Worm (Caenorhabditis elegans) whole organism, young adult: ENCODE measurements around the gene teg-1.

Source experiments
- C06A6.2 ChIP-seq: fragments of 200-800 bp; sonication (Bioruptor generic); conservative IDR thresholded peaks from 2 replicates; pipeline ENCODE4 v1.3.6; 2022; ENCODE audit warnings: missing genetic modification characterization, missing compliant biosample characterization
- F33H1.4 ChIP-seq: fragments of 200-800 bp; sonication (Bioruptor generic); IDR thresholded peaks from 2 replicates; pipeline ENCODE4 v1.3.6; 2022; ENCODE audit warnings: missing genetic modification reagents, missing genetic modification characterization, missing compliant biosample characterization
- F37B4.10 ChIP-seq: fragments of 200-800 bp; sonication (Bioruptor generic); IDR thresholded peaks from 2 replicates; pipeline ENCODE4 v1.3.6; 2022; ENCODE audit warnings: missing genetic modification characterization, missing compliant biosample characterization
- F52B5.7 ChIP-seq: sonication (generic microtip); optimal IDR thresholded peaks from 2 replicates; lab custom pipeline; 2016; ENCODE audit warnings: mild to moderate bottlenecking, missing genetic modification characterization, missing compliant biosample characterization
- F55B11.4 ChIP-seq: sonication (generic microtip); optimal IDR thresholded peaks from 2 replicates; lab custom pipeline; 2016; ENCODE audit warnings: missing compliant biosample characterization, missing genetic modification characterization, borderline replicate concordance; ENCODE audit not compliant: insufficient read depth
- F57C9.4 ChIP-seq: sonication (generic microtip); optimal IDR thresholded peaks from 2 replicates; lab custom pipeline; 2017; ENCODE audit warnings: mild to moderate bottlenecking, missing genetic modification characterization, missing compliant biosample characterization
- K11D2.4 ChIP-seq: fragments of 200-800 bp; sonication (Bioruptor generic); IDR thresholded peaks from 2 replicates; pipeline ENCODE4 v1.3.6; 2022; ENCODE audit warnings: missing genetic modification reagents, missing genetic modification characterization, missing compliant biosample characterization
- K12H6.12 ChIP-seq: fragments of 200-800 bp; sonication (Bioruptor generic); optimal IDR thresholded peaks from 2 replicates; lab custom pipeline; 2018; ENCODE audit warnings: mild to moderate bottlenecking, missing genetic modification characterization, missing compliant biosample characterization
- T26A5.8 ChIP-seq: sonication (generic microtip); optimal IDR thresholded peaks from 2 replicates; lab custom pipeline; 2016; ENCODE audit warnings: missing genetic modification characterization, missing compliant biosample characterization
- Y56A3A.18 ChIP-seq: fragments of 200-800 bp; sonication (Bioruptor generic); IDR thresholded peaks from 2 replicates; pipeline ENCODE4 v1.3.6; 2022; ENCODE audit warnings: missing genetic modification reagents, missing genetic modification characterization, missing compliant biosample characterization
- ama-1 ChIP-seq, 3 experiments: fragments of 150-350 bp in 1 of 3; sonication (generic microtip) in 2 of 3; optimal IDR thresholded peaks; 2 replicates each; lab custom pipeline; 2014 to 2018; ENCODE audit warnings: missing biosample characterization in 2 of 3, missing genetic modification characterization in 2 of 3, missing genetic modification reagents in 2 of 3
- atf-7 ChIP-seq: sonication (generic microtip); optimal IDR thresholded peaks from 2 replicates; lab custom pipeline; 2017; ENCODE audit warnings: mild to moderate bottlenecking, missing genetic modification characterization, missing compliant biosample characterization
- athp-1 ChIP-seq: sonication (generic microtip); optimal IDR thresholded peaks from 2 replicates; lab custom pipeline; 2017; ENCODE audit warnings: mild to moderate bottlenecking, missing genetic modification characterization, missing compliant biosample characterization
- bed-1 ChIP-seq: fragments of 200-800 bp; sonication (Bioruptor generic); IDR thresholded peaks from 2 replicates; pipeline ENCODE4 v1.3.6; 2022; ENCODE audit warnings: missing genetic modification reagents, missing genetic modification characterization, missing compliant biosample characterization
- ccch-3 ChIP-seq: fragments of 200-800 bp; sonication (Bioruptor generic); optimal IDR thresholded peaks from 2 replicates; lab custom pipeline; 2018; ENCODE audit warnings: mild to moderate bottlenecking, missing genetic modification characterization, missing compliant biosample characterization
- ceh-79 ChIP-seq: sonication (generic microtip); optimal IDR thresholded peaks from 2 replicates; lab custom pipeline; 2017; ENCODE audit warnings: mild to moderate bottlenecking, missing genetic modification characterization, missing compliant biosample characterization
- chd-7 ChIP-seq: sonication (generic microtip); optimal IDR thresholded peaks from 2 replicates; lab custom pipeline; 2016; ENCODE audit warnings: mild to moderate bottlenecking, missing genetic modification characterization, moderate library complexity, missing compliant biosample characterization
- die-1 ChIP-seq: sonication (generic microtip); optimal IDR thresholded peaks from 2 replicates; lab custom pipeline; 2016; ENCODE audit warnings: missing genotype, mild to moderate bottlenecking, missing genetic modification characterization, missing compliant biosample characterization
- dpff-1 ChIP-seq: sonication (generic microtip); optimal IDR thresholded peaks from 2 replicates; lab custom pipeline; 2017; ENCODE audit warnings: mild to moderate bottlenecking, missing genetic modification characterization, missing compliant biosample characterization
- egrh-3 ChIP-seq: fragments of 200-800 bp; sonication (Bioruptor generic); IDR thresholded peaks from 2 replicates; pipeline ENCODE4 v1.3.6; 2022; ENCODE audit warnings: missing genetic modification reagents, missing genetic modification characterization, missing compliant biosample characterization
- ets-4 ChIP-seq: fragments of 200-800 bp; sonication (Bioruptor generic); optimal IDR thresholded peaks from 2 replicates; lab custom pipeline; 2018; ENCODE audit warnings: mild to moderate bottlenecking, missing genetic modification characterization, missing compliant biosample characterization
- fkh-3 ChIP-seq: sonication (generic microtip); optimal IDR thresholded peaks from 2 replicates; lab custom pipeline; 2016; ENCODE audit warnings: mild to moderate bottlenecking, missing genetic modification characterization, missing compliant biosample characterization
- gei-17 ChIP-seq: fragments of 200-800 bp; sonication (Bioruptor generic); optimal IDR thresholded peaks from 2 replicates; lab custom pipeline; 2018; ENCODE audit warnings: mild to moderate bottlenecking, missing genetic modification characterization, missing compliant biosample characterization
- hlh-12 ChIP-seq: sonication (generic microtip); optimal IDR thresholded peaks from 2 replicates; lab custom pipeline; 2016; ENCODE audit warnings: missing genetic modification characterization, missing compliant biosample characterization
- hmg-20 ChIP-seq: fragments of 200-800 bp; sonication (Bioruptor generic); IDR thresholded peaks from 2 replicates; pipeline ENCODE4 v1.3.6; 2022; ENCODE audit warnings: missing genetic modification reagents, missing genetic modification characterization, missing compliant biosample characterization
- lin-35 ChIP-seq, 3 experiments: fragments of 150-350 bp in 2 of 3; sonication (generic microtip) in 1 of 3; optimal IDR thresholded peaks; 2 replicates each; lab custom pipeline; 2014 to 2018; ENCODE audit warnings: missing biosample characterization in 3 of 3, missing genetic modification characterization in 3 of 3, missing genetic modification reagents in 3 of 3
- lin-54 ChIP-seq: fragments of 200-800 bp; sonication (Bioruptor generic); optimal IDR thresholded peaks from 2 replicates; lab custom pipeline; 2018; ENCODE audit warnings: mild to moderate bottlenecking, missing genetic modification characterization, missing compliant biosample characterization
- lir-1 ChIP-seq: fragments of 200-800 bp; sonication (Bioruptor generic); conservative IDR thresholded peaks from 2 replicates; pipeline ENCODE4 v1.3.6; 2022; ENCODE audit warnings: missing genetic modification reagents, missing genetic modification characterization, missing compliant biosample characterization
- lsl-1 ChIP-seq: fragments of 200-800 bp; sonication (Bioruptor generic); optimal IDR thresholded peaks from 2 replicates; lab custom pipeline; 2018; ENCODE audit warnings: mild to moderate bottlenecking, missing genetic modification characterization, moderate library complexity, missing compliant biosample characterization
- madf-6 ChIP-seq: fragments of 200-800 bp; sonication (Bioruptor generic); IDR thresholded peaks from 2 replicates; pipeline ENCODE4 v1.3.6; 2022; ENCODE audit warnings: missing genetic modification reagents, missing genetic modification characterization, missing compliant biosample characterization
- madf-8 ChIP-seq: fragments of 200-800 bp; sonication (Bioruptor generic); conservative IDR thresholded peaks from 2 replicates; pipeline ENCODE4 v1.3.6; 2022; ENCODE audit warnings: missing genetic modification reagents, missing genetic modification characterization, missing compliant biosample characterization
- nhr-179 ChIP-seq: sonication (generic microtip); optimal IDR thresholded peaks from 2 replicates; lab custom pipeline; 2016; ENCODE audit warnings: mild to moderate bottlenecking, missing genetic modification characterization, missing compliant biosample characterization
- repo-1 ChIP-seq: sonication (generic microtip); optimal IDR thresholded peaks from 2 replicates; lab custom pipeline; 2017; ENCODE audit warnings: mild to moderate bottlenecking, missing genetic modification characterization, missing compliant biosample characterization
- sea-2 ChIP-seq: fragments of 200-800 bp; sonication (Bioruptor generic); IDR thresholded peaks from 2 replicates; pipeline ENCODE4 v1.3.6; 2022; ENCODE audit warnings: missing genetic modification characterization, missing compliant biosample characterization
- snpc-1.1 ChIP-seq: sonication (generic microtip); optimal IDR thresholded peaks from 2 replicates; lab custom pipeline; 2017; ENCODE audit warnings: missing genetic modification characterization, mild to moderate bottlenecking, missing compliant biosample characterization, antibody characterized with exemption, moderate library complexity, missing genotype, missing genetic modification reagents; ENCODE audit not compliant: insufficient read depth
- somi-1 ChIP-seq: fragments of 200-800 bp; sonication (Bioruptor generic); optimal IDR thresholded peaks from 2 replicates; lab custom pipeline; 2018; ENCODE audit warnings: mild to moderate bottlenecking, missing genetic modification characterization, missing compliant biosample characterization
- unc-62 ChIP-seq: fragments of 150-350 bp; optimal IDR thresholded peaks from 2 replicates; lab custom pipeline; 2014; ENCODE audit warnings: missing biosample characterization, missing genetic modification reagents, missing genetic modification characterization
- xnd-1 ChIP-seq: sonication (generic microtip); optimal IDR thresholded peaks from 2 replicates; lab custom pipeline; 2016; ENCODE audit warnings: missing genotype, missing genetic modification reagents, missing genetic modification characterization, missing compliant biosample characterization
- zfh-2 ChIP-seq: fragments of 200-800 bp; sonication (Bioruptor generic); conservative IDR thresholded peaks from 2 replicates; pipeline ENCODE4 v1.3.6; 2022; ENCODE audit warnings: missing genetic modification reagents, missing genetic modification characterization, missing compliant biosample characterization
- ztf-25 ChIP-seq: fragments of 200-800 bp; sonication (Bioruptor generic); IDR thresholded peaks from 2 replicates; pipeline ENCODE4 v1.3.6; 2022; ENCODE audit warnings: missing genetic modification reagents, missing genetic modification characterization, missing compliant biosample characterization
- ztf-28 ChIP-seq: fragments of 200-800 bp; sonication (Bioruptor generic); IDR thresholded peaks from 2 replicates; pipeline ENCODE4 v1.3.6; 2022; ENCODE audit warnings: missing genetic modification reagents, missing genetic modification characterization, missing compliant biosample characterization
- ztf-3 ChIP-seq: fragments of 200-800 bp; sonication (Bioruptor generic); optimal IDR thresholded peaks from 2 replicates; lab custom pipeline; 2018; ENCODE audit warnings: mild to moderate bottlenecking, missing genetic modification characterization, missing compliant biosample characterization
- ztf-6 ChIP-seq: fragments of 200-800 bp; sonication (Bioruptor generic); IDR thresholded peaks from 2 replicates; pipeline ENCODE4 v1.3.6; 2022; ENCODE audit warnings: missing genetic modification reagents, missing genetic modification characterization, missing compliant biosample characterization

teg-1 gene

DNA sequence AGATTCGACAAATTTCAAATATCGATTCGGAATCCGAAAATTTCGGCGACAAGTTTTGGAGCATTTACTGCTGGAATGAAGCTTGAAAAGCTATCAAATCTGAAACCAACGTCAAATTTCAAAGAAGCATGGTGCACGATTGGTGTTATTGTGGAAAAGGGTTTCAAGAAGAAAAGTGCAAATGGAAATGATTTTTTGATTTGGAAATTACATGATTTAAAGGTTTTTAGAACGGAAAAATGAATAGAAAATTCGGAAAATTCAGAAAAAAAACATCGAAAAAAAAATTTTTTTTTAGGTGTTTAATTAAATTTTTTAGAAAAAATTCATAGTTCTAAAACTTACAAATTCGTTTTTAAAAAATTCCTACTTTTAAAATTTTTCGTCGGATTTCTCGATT is at the start of gene teg-1:
teg-1 (minus strand) TSS at position 101 of the 400 bp plus-strand sequence.
- TF ChIP-seq sea-2 (no peak), bed-1 (GFP tag; lab: Robert Waterston, UW) (no peak), ztf-3 (no peak), ccch-3 (no peak), egrh-3 (GFP tag; lab: Robert Waterston, UW) (no peak), madf-6 (GFP tag; lab: Robert Waterston, UW) (no peak), atf-7 (tag; lab: Kevin White, UChicago) (no peak), ceh-79 (tag; lab: Kevin White, UChicago) (no peak), nhr-179 (tag; lab: Kevin White, UChicago) (no peak), ztf-25 (GFP tag; lab: Robert Waterston, UW) (no peak), F33H1.4 (GFP tag; lab: Robert Waterston, UW) (no peak), die-1 (tag; lab: Kevin White, UChicago) (no peak), fkh-3 (no peak), F52B5.7 (tag; lab: Kevin White, UChicago) (no peak), ztf-6 (no peak)

DNA sequence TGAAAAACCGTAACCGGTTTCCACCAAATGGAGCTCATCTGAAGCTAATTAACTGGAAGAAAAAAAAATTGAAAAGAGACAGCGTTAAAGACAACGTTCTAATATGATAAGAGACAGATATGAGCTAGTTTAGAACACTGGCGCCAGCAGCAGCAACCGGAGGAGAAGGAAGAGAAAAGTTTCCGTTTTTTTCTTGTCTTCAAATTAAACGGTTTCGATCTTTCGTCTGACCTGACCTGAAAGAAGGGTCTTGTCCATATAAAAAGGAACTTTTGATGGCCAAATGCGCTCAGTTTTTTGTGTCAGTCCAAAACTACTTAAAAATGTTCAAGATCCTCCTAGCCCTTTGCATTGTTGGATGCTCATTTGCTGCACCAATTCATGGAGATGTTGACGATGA is 48.4 kb upstream of the teg-1 start, which contains the start of gene T28D6.3:
T28D6.3 (plus strand) TSS at position 301 of the 400 bp plus-strand sequence.
- TF ChIP-seq K12H6.12 (tag; lab: Kevin White, UChicago) (no peak), chd-7 (tag; lab: Kevin White, UChicago) (no peak), ztf-6 (no peak)

DNA sequence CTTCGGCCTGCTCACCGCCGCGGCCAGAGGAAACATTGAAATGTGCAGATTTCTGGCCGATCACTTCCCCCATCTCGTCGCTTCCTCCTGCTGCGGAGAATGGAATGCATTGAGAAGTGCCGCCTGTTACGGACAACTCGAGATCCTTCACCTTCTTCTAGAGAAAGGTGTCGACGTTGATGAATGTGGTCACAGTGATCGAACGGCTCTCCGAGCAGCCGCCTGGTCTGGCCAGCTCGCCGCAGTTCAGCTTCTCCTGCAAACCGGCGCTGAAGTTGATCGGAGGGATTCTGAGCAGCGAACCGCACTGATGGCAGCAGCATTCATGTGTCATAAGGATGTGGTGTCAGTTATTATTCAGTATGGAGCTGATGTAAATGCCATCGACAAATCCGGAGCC is 44.9 kb upstream of the teg-1 start:
- TF ChIP-seq madf-8 (GFP tag; lab: Robert Waterston, UW) (no peak), lir-1 (GFP tag; lab: Robert Waterston, UW) (no peak), hlh-12 (tag; lab: Kevin White, UChicago) (no peak), F33H1.4 (GFP tag; lab: Robert Waterston, UW) (no peak), F57C9.4 (no peak), F37B4.10 (GFP tag; lab: Robert Waterston, UW) (no peak), zfh-2 (GFP tag; lab: Robert Waterston, UW) (peak; percentile 90), egrh-3 (GFP tag; lab: Robert Waterston, UW) (peak; percentile 41; the same call in 1 of the 2 replicates), somi-1 (GFP tag; lab: Kevin White, UChicago) (no peak), athp-1 (tag; lab: Kevin White, UChicago) (no peak), repo-1 (tag; lab: Kevin White, UChicago) (no peak), F55B11.4 (tag; lab: Kevin White, UChicago) (no peak), unc-62 (GFP tag; lab: Kevin White, UChicago) (no peak)

DNA sequence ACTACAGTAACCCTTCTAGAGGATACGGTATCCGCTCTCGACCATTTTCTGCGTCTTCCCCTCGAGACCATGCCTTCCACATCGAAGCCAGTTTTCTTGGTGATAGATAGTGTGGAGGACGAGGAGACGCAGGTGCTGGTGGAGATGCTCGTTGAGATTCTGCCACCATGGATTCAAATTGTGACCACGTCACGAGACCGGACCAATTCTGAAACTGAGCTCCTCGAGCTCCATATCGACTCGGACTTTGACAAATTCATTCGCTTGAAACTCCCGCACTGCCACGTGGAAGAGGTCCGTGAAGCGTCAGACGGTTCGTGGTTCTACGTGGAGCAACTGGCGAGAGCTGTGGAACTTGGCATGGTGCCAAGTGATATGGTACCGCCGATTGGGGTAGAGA is 43.4 kb upstream of the teg-1 start:
- peak; percentile 31; the same call in 1 of the 2 replicates for TF ChIP-seq zfh-2 (GFP tag; lab: Robert Waterston, UW)
- TF ChIP-seq Y56A3A.18 (GFP tag; lab: Robert Waterston, UW), result no peak

DNA sequence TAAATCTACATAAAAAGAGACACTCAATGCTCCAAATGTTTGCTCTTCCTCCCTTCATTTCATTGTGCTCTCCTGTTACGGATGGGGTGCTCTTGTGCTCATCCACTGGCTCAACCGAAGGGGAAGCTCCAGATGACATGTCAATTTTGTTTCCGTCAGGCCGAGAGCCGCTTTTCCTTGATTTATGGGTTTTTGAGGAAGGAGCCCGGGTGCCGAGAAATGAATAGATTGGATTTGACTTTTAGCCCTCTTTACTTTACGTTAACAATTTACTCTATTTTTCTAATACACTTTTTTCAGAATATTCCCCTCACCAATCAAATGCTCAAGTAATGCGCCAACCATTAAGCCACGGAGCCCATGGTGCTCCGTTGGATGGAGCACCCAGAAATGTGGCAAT is 42.1 kb upstream of the teg-1 start, which contains the start of gene T28D6.4:
T28D6.4 (plus strand) TSS at position 301 of the 400 bp plus-strand sequence.
- TF ChIP-seq lsl-1, result no peak
- no peak for TF ChIP-seq hmg-20 (GFP tag; lab: Robert Waterston, UW)
- no peak for TF ChIP-seq lin-54 (GFP tag; lab: Kevin White, UChicago)
- no peak for TF ChIP-seq dpff-1 (tag; lab: Kevin White, UChicago)
- TF ChIP-seq xnd-1 (tag; lab: Kevin White, UChicago), result no peak
- no peak for TF ChIP-seq ets-4
- TF ChIP-seq chd-7 (tag; lab: Kevin White, UChicago), result no peak
- TF ChIP-seq repo-1 (tag; lab: Kevin White, UChicago), result no peak
- no peak for TF ChIP-seq madf-6 (GFP tag; lab: Robert Waterston, UW)
- TF ChIP-seq ztf-28 (GFP tag; lab: Robert Waterston, UW), result no peak
- TF ChIP-seq F57C9.4, result no peak
- no peak for TF ChIP-seq K11D2.4 (GFP tag; lab: Robert Waterston, UW)
- no peak for TF ChIP-seq C06A6.2
- TF ChIP-seq gei-17 (GFP tag; lab: Kevin White, UChicago), result no peak
- no peak for TF ChIP-seq snpc-1.1 (tag; lab: Kevin White, UChicago)
- no peak for TF ChIP-seq T26A5.8
- no peak for TF ChIP-seq ama-1 (optimal IDR thresholded peaks at IDR 0.05; lab: Kevin White, UChicago)
- no peak for TF ChIP-seq ama-1 (GFP tag; optimal IDR thresholded peaks at IDR 0.05; lab: Kevin White, UChicago)
- TF ChIP-seq lin-35 (GFP tag; optimal IDR thresholded peaks at IDR 0.05; lab: Kevin White, UChicago), result no peak
